Fruit fly (Drosophila melanogaster) whole organism, adult: ENCODE results near the gene Ac78C.

Experiments
- CG1620 ChIP-seq: fragments of 200-800 bp; sonication (Bioruptor generic); optimal IDR thresholded peaks from 2 replicates; lab custom pipeline; 2016; ENCODE audit warnings: missing biosample characterization, missing genetic modification characterization
- CG33017 ChIP-seq: fragments of 200-800 bp; sonication (Bioruptor generic); optimal IDR thresholded peaks from 2 replicates; lab custom pipeline; 2018; ENCODE audit warnings: missing biosample characterization, mild to moderate bottlenecking, missing genetic modification characterization, moderate library complexity
- CG5204 ChIP-seq: fragments of 200-800 bp; sonication (Bioruptor generic); optimal IDR thresholded peaks from 2 replicates; lab custom pipeline; 2016; ENCODE audit warnings: missing biosample characterization, missing genetic modification characterization
- CG7045 ChIP-seq: fragments of 200-800 bp; sonication (Bioruptor generic); optimal IDR thresholded peaks from 2 replicates; lab custom pipeline; 2017; ENCODE audit warnings: missing biosample characterization, mild to moderate bottlenecking, missing genetic modification characterization
- Clk ChIP-seq: fragments of 200-800 bp; sonication (Bioruptor generic); optimal IDR thresholded peaks from 2 replicates; lab custom pipeline; 2017; ENCODE audit warnings: missing biosample characterization, missing genetic modification characterization
- bab1 ChIP-seq: fragments of 200-800 bp; sonication (Bioruptor generic); optimal IDR thresholded peaks from 3 replicates; lab custom pipeline; 2019; ENCODE audit warnings: missing biosample characterization, mild to moderate bottlenecking, missing genetic modification characterization, moderate library complexity
- cic ChIP-seq: fragments of 200-800 bp; sonication (Bioruptor generic); optimal IDR thresholded peaks from 2 replicates; lab custom pipeline; 2017; ENCODE audit warnings: missing biosample characterization, mild to moderate bottlenecking, missing genetic modification characterization, moderate library complexity
- tj ChIP-seq: fragments of 200-800 bp; sonication (Bioruptor generic); optimal IDR thresholded peaks from 3 replicates; lab custom pipeline; 2017; ENCODE audit warnings: missing biosample characterization, mild to moderate bottlenecking, missing genetic modification characterization, moderate library complexity

DNA sequence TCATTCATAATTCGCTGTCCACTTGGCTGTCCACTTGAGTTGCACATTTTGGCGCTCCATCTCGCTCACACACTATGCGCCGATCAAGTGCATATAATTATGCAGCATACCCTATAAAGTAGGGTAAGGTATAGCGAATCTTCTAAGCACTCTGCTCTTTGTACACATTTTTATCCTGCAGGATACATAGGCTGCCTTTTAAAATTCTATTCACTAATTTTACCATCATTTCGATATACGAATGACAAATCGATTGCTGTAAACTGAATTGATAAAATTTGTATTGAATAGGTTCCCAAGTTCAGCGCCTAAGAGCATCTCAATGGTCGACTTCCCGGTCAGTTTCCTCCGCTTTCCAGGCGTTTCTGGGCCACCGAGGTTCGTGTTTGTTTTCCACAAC, 58.7 kb downstream of the Ac78C start:
- TF ChIP-seq bab1 (GFP tag; lab: Kevin White, UChicago) (no peak), CG33017 (tag; lab: Kevin White, UChicago) (no peak), tj (GFP tag; lab: Kevin White, UChicago) (no peak), Clk (GFP tag; lab: Kevin White, UChicago) (no peak), CG1620 (GFP tag; lab: Kevin White, UChicago) (no peak), CG7045 (GFP tag; lab: Kevin White, UChicago) (no peak), CG5204 (no peak), cic (no peak)
